Fruit fly (Drosophila melanogaster): ENCODE data around the gene Vsx1.

- TF ChIP-seq br (GFP tag; optimal IDR thresholded peaks at IDR 0.05) (no peak), lola (GFP tag; optimal IDR thresholded peaks at IDR 0.05) (no peak), sage (GFP tag; optimal IDR thresholded peaks at IDR 0.05) (no peak), Hr78 (GFP tag; optimal IDR thresholded peaks at IDR 0.05) (no peak), psq (GFP tag; optimal IDR thresholded peaks at IDR 0.05) (no peak), Jra (GFP tag; optimal IDR thresholded peaks at IDR 0.05) (no peak), fru (GFP tag; optimal IDR thresholded peaks at IDR 0.05) (no peak)
Observed at dm6 chrX:5593868-5594267, at the start of gene Vsx1.

Measured in whole organism, wandering third instar larva.